Fruit fly (Drosophila melanogaster): ENCODE data around the gene CG17751.
A peak's percentile ranks its signal among the peaks of the same experiment; 100 is the strongest.

CG17751 gene

DNA sequence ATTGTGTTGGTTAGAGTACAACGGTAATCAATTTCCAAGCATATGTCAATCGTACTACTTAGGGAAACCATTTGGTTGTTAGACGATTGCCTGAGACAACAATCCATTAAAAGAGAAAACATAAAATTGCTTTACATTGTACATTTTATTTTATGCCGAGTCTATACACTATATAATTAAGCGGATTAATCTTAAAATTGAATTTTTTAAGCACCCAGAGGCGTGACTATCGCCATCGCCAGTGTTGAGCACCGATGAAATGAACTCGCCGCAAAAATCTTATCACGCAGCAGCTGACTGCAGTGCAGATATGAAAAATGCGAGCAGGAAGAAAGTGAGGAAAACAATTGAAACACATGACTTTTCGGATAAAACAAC, 35.8 kb downstream of the CG17751 start (continued):
- TF ChIP-seq Opbp (GFP tag; IDR thresholded peaks at IDR 0.05; ENCODE audit: partially characterized antibody) (peak; percentile 74; the same call in 2 of the 3 replicates), sim (GFP tag; IDR thresholded peaks at IDR 0.05) (no peak), CG12155 (GFP tag; optimal IDR thresholded peaks at IDR 0.05) (peak; percentile 76), Ets97D (GFP tag; optimal IDR thresholded peaks at IDR 0.05) (peak; percentile 3), tx (GFP tag; optimal IDR thresholded peaks at IDR 0.05) (no peak), CG13424 (tag; optimal IDR thresholded peaks at IDR 0.05) (no peak), oc (tag; optimal IDR thresholded peaks at IDR 0.05) (no peak), CG9797 (GFP tag; optimal IDR thresholded peaks at IDR 0.05) (no peak), CG2116 (GFP tag; optimal IDR thresholded peaks at IDR 0.05) (peak; percentile 47), bbx (GFP tag; IDR thresholded peaks at IDR 0.05; ENCODE audit: partially characterized antibody) (peak; percentile 88), fru (optimal IDR thresholded peaks at IDR 0.05) (no peak), ac (GFP tag; optimal IDR thresholded peaks at IDR 0.05) (no peak), CG30403 (GFP tag; optimal IDR thresholded peaks at IDR 0.05) (no peak), sima (GFP tag; optimal IDR thresholded peaks at IDR 0.05) (no peak), br (optimal IDR thresholded peaks at IDR 0.05) (no peak), CG9932 (GFP tag; IDR thresholded peaks at IDR 0.05) (peak; percentile 43), peb (GFP tag; IDR thresholded peaks at IDR 0.05) (no peak), Dek (tag; optimal IDR thresholded peaks at IDR 0.05) (no peak), TFAM (GFP tag; optimal IDR thresholded peaks at IDR 0.05) (no peak), hb (GFP tag; IDR thresholded peaks at IDR 0.05; ENCODE audit: partially characterized antibody) (peak; percentile 69; the same call in 2 of the 3 replicates), Aef1 (GFP tag; IDR thresholded peaks at IDR 0.05) (no peak), stwl (tag; optimal IDR thresholded peaks at IDR 0.05) (peak; percentile 97), B-H2 (GFP tag; optimal IDR thresholded peaks at IDR 0.05) (peak; percentile 8), crc (GFP tag; optimal IDR thresholded peaks at IDR 0.05) (no peak), mam (GFP tag; optimal IDR thresholded peaks at IDR 0.05) (no peak), CG16863 (GFP tag; optimal IDR thresholded peaks at IDR 0.05) (no peak), fd102C (GFP tag; optimal IDR thresholded peaks at IDR 0.05) (no peak), Med (GFP tag) (no peak), CG4730 (GFP tag; IDR thresholded peaks at IDR 0.05) (no peak), CG8281 (tag; optimal IDR thresholded peaks at IDR 0.05) (no peak), Ravus (GFP tag; IDR thresholded peaks at IDR 0.05) (no peak), CG2889 (GFP tag; IDR thresholded peaks at IDR 0.05) (no peak), Meics (GFP tag; optimal IDR thresholded peaks at IDR 0.05) (no peak), HmgD (GFP tag; optimal IDR thresholded peaks at IDR 0.05) (no peak), CG10979 (tag; optimal IDR thresholded peaks at IDR 0.05) (no peak), unpg (GFP tag; optimal IDR thresholded peaks at IDR 0.05) (no peak), CG34422 (GFP tag; IDR thresholded peaks at IDR 0.05) (0 out of 3 replicates have a peak, but pooled peaks have one; percentile 7), Nf-YB (GFP tag; optimal IDR thresholded peaks at IDR 0.05) (no peak), CG10462 (GFP tag; optimal IDR thresholded peaks at IDR 0.05) (no peak), CG12219 (GFP tag; optimal IDR thresholded peaks at IDR 0.05) (no peak), mirr (GFP tag; optimal IDR thresholded peaks at IDR 0.05) (no peak), Dip2 (GFP tag; IDR thresholded peaks at IDR 0.05) (no peak), disco-r (GFP tag; optimal IDR thresholded peaks at IDR 0.05) (no peak), sd (tag; optimal IDR thresholded peaks at IDR 0.05) (no peak), CG7372 (GFP tag; IDR thresholded peaks at IDR 0.05) (no peak), CG31224 (GFP tag; IDR thresholded peaks at IDR 0.05) (no peak), Jarid2 (GFP tag; optimal IDR thresholded peaks at IDR 0.05) (no peak), yki (optimal IDR thresholded peaks at IDR 0.05) (no peak), repo (GFP tag; optimal IDR thresholded peaks at IDR 0.05) (no peak), CG9817 (tag; optimal IDR thresholded peaks at IDR 0.05) (no peak), Max (GFP tag; optimal IDR thresholded peaks at IDR 0.05) (no peak), gce (GFP tag; IDR thresholded peaks at IDR 0.05) (no peak), Mes4 (GFP tag; optimal IDR thresholded peaks at IDR 0.05) (no peak)
